Worm (Caenorhabditis elegans) whole organism, L4 larva: ENCODE measurements around the gene tebp-1.

ENCODE experiments used
- D1046.2 ChIP-seq: fragments of 200-800 bp; sonication (Bioruptor generic); IDR thresholded peaks from 2 replicates; pipeline ENCODE4 v1.3.6; 2022; ENCODE audit warnings: missing genetic modification characterization, missing compliant biosample characterization
- F37D6.2 ChIP-seq: sonication (generic microtip); optimal IDR thresholded peaks from 2 replicates; lab custom pipeline; 2016; ENCODE audit warnings: mild to moderate bottlenecking, missing genetic modification characterization, missing compliant biosample characterization
- F44E2.7 ChIP-seq: fragments of 200-800 bp; sonication (Bioruptor generic); IDR thresholded peaks from 2 replicates; pipeline ENCODE4 v2.1.2; 2022; ENCODE audit warnings: missing genetic modification characterization, missing compliant biosample characterization
- F49E8.2 ChIP-seq: sonication (generic microtip); optimal IDR thresholded peaks from 2 replicates; lab custom pipeline; 2016; ENCODE audit warnings: missing compliant biosample characterization, mild to moderate bottlenecking, missing genetic modification characterization, borderline replicate concordance
- R02D3.7 ChIP-seq: fragments of 150-350 bp; sonication (generic microtip); optimal IDR thresholded peaks from 3 replicates; lab custom pipeline; 2014; ENCODE audit warnings: missing biosample characterization, missing genetic modification characterization
- T20F7.1 ChIP-seq: fragments of 200-800 bp; sonication (Bioruptor generic); optimal IDR thresholded peaks from 2 replicates; lab custom pipeline; 2018; ENCODE audit warnings: mild to moderate bottlenecking, missing genetic modification characterization, missing compliant biosample characterization
- Y48G9A.11 ChIP-seq: fragments of 200-800 bp; sonication (Bioruptor generic); IDR thresholded peaks from 2 replicates; pipeline ENCODE4 v1.3.6; 2022; ENCODE audit warnings: missing genetic modification reagents, missing genetic modification characterization, missing compliant biosample characterization
- Y5F2A.4 ChIP-seq: fragments of 200-800 bp; sonication (Bioruptor generic); optimal IDR thresholded peaks from 2 replicates; lab custom pipeline; 2018; ENCODE audit warnings: mild to moderate bottlenecking, missing genetic modification characterization, missing compliant biosample characterization
- Y75B8A.6 ChIP-seq: fragments of 200-800 bp; sonication (Bioruptor generic); IDR thresholded peaks from 2 replicates; pipeline ENCODE4 v1.3.6; 2022; ENCODE audit warnings: missing genetic modification reagents, missing genetic modification characterization, missing compliant biosample characterization
- ZK337.2 ChIP-seq: fragments of 200-800 bp; sonication (Bioruptor generic); IDR thresholded peaks from 2 replicates; pipeline ENCODE4 v1.3.6; 2022; ENCODE audit warnings: missing genetic modification reagents, missing genetic modification characterization, missing compliant biosample characterization
- aha-1 ChIP-seq: fragments of 150-350 bp; peaks from one replicate; lab custom pipeline; 2014; ENCODE audit warnings: missing biosample characterization, missing genetic modification characterization
- ceh-32 ChIP-seq: sonication (generic microtip); optimal IDR thresholded peaks from 2 replicates; lab custom pipeline; 2016; ENCODE audit warnings: mild to moderate bottlenecking, missing genetic modification characterization, missing compliant biosample characterization; ENCODE audit not compliant: poor library complexity
- ceh-44 ChIP-seq: fragments of 200-800 bp; sonication (Bioruptor generic); IDR thresholded peaks from 2 replicates; pipeline ENCODE4 v1.3.6; 2022; ENCODE audit warnings: missing genetic modification reagents, missing genetic modification characterization, missing compliant biosample characterization
- ctbp-1 ChIP-seq: fragments of 200-800 bp; sonication (Bioruptor generic); IDR thresholded peaks from 2 replicates; pipeline ENCODE4 v1.3.6; 2022; ENCODE audit warnings: missing genetic modification reagents, missing genetic modification characterization, missing compliant biosample characterization
- daf-12 ChIP-seq: fragments of 150-350 bp; optimal IDR thresholded peaks from 2 replicates; lab custom pipeline; 2014; ENCODE audit warnings: missing biosample characterization, missing genetic modification reagents, missing genetic modification characterization
- daf-16 ChIP-seq, 3 experiments: sonication (generic microtip); optimal IDR thresholded peaks; 2 replicates each; lab custom pipeline; 2016 to 2017; ENCODE audit warnings: missing genetic modification characterization in 3 of 3, missing genetic modification reagents in 3 of 3, mild to moderate bottlenecking in 2 of 3, missing compliant biosample characterization in 2 of 3, missing biosample characterization in 1 of 3, moderate library complexity in 1 of 3
- dmd-8 ChIP-seq: fragments of 200-800 bp; sonication (Bioruptor generic); IDR thresholded peaks from 2 replicates; pipeline ENCODE4 v1.3.6; 2022; ENCODE audit warnings: missing genetic modification characterization, missing compliant biosample characterization
- dpl-1 ChIP-seq: fragments of 150-350 bp; optimal IDR thresholded peaks from 2 replicates; lab custom pipeline; 2014; ENCODE audit warnings: missing biosample characterization, missing genetic modification reagents, missing genetic modification characterization
- duxl-1 ChIP-seq: sonication (generic microtip); optimal IDR thresholded peaks from 2 replicates; lab custom pipeline; 2016; ENCODE audit warnings: mild to moderate bottlenecking, missing genetic modification characterization, moderate library complexity, missing compliant biosample characterization; ENCODE audit not compliant: poor library complexity
- dve-1 ChIP-seq: sonication (generic microtip); optimal IDR thresholded peaks from 2 replicates; lab custom pipeline; 2017; ENCODE audit warnings: antibody characterized with exemption, mild to moderate bottlenecking, missing genetic modification characterization, missing compliant biosample characterization; ENCODE audit not compliant: insufficient read depth
- egl-27 ChIP-seq: sonication (generic microtip); optimal IDR thresholded peaks from 3 replicates; lab custom pipeline; 2017; ENCODE audit warnings: missing biosample characterization, missing genetic modification reagents, missing genetic modification characterization
- egl-43 ChIP-seq: fragments of 200-800 bp; sonication (Bioruptor generic); IDR thresholded peaks from 2 replicates; pipeline ENCODE4 v1.3.6; 2022; ENCODE audit warnings: missing genetic modification reagents, missing genetic modification characterization, missing compliant biosample characterization
- fkh-10 ChIP-seq: fragments of 150-350 bp; optimal IDR thresholded peaks from 2 replicates; lab custom pipeline; 2014; ENCODE audit warnings: missing biosample characterization, missing genetic modification reagents, missing genetic modification characterization
- hlh-11 ChIP-seq: fragments of 200-800 bp; sonication (Bioruptor generic); optimal IDR thresholded peaks from 2 replicates; lab custom pipeline; 2018; ENCODE audit warnings: mild to moderate bottlenecking, missing genetic modification characterization, missing compliant biosample characterization
- hmg-1.1 ChIP-seq: fragments of 200-800 bp; sonication (Bioruptor generic); IDR thresholded peaks from 2 replicates; pipeline ENCODE4 v1.3.6; 2022; ENCODE audit warnings: missing genetic modification reagents, missing genetic modification characterization, missing compliant biosample characterization
- lim-7 ChIP-seq: fragments of 200-800 bp; sonication (Bioruptor generic); IDR thresholded peaks from 2 replicates; pipeline ENCODE4 v1.3.6; 2022; ENCODE audit warnings: missing genetic modification characterization, missing compliant biosample characterization
- lin-15B ChIP-seq: fragments of 150-350 bp; sonication (generic microtip); optimal IDR thresholded peaks from 3 replicates; lab custom pipeline; 2014; ENCODE audit warnings: missing biosample characterization, missing genetic modification characterization
- lin-29 ChIP-seq: fragments of 200-800 bp; sonication (Bioruptor generic); IDR thresholded peaks from 2 replicates; pipeline ENCODE4 v1.3.6; 2022; ENCODE audit warnings: missing genetic modification reagents, missing genetic modification characterization, missing compliant biosample characterization
- lin-38 ChIP-seq: fragments of 200-800 bp; sonication (Bioruptor generic); IDR thresholded peaks from 2 replicates; pipeline ENCODE4 v1.3.6; 2022; ENCODE audit warnings: missing genetic modification reagents, missing genetic modification characterization, missing compliant biosample characterization
- lin-39 ChIP-seq: fragments of 150-350 bp; optimal IDR thresholded peaks from 2 replicates; lab custom pipeline; 2014; ENCODE audit warnings: missing biosample characterization, missing genetic modification reagents, missing genetic modification characterization
- mdl-1 ChIP-seq, 2 experiments: fragments of 150-350 bp in 1 of 2; sonication (generic microtip) in 1 of 2; optimal IDR thresholded peaks; 2 replicates each; lab custom pipeline; 2014 to 2017; ENCODE audit warnings: missing biosample characterization in 2 of 2, missing genetic modification characterization in 2 of 2
- mdt-29 ChIP-seq: fragments of 200-800 bp; sonication (Bioruptor generic); IDR thresholded peaks from 2 replicates; pipeline ENCODE4 v1.3.6; 2022; ENCODE audit warnings: missing genetic modification reagents, missing genetic modification characterization, missing compliant biosample characterization
- mes-2 ChIP-seq: sonication (generic microtip); optimal IDR thresholded peaks from 2 replicates; lab custom pipeline; 2016; ENCODE audit warnings: missing genotype, mild to moderate bottlenecking, missing genetic modification characterization, missing compliant biosample characterization; ENCODE audit not compliant: poor library complexity, severe bottlenecking
- nhr-10 ChIP-seq: fragments of 150-350 bp; optimal IDR thresholded peaks from 2 replicates; lab custom pipeline; 2014; ENCODE audit warnings: missing biosample characterization, missing genetic modification characterization
- nhr-111 ChIP-seq: fragments of 200-800 bp; sonication (Bioruptor generic); optimal IDR thresholded peaks from 2 replicates; lab custom pipeline; 2018; ENCODE audit warnings: mild to moderate bottlenecking, missing genetic modification characterization, missing compliant biosample characterization
- nhr-237 ChIP-seq: sonication (generic microtip); optimal IDR thresholded peaks from 2 replicates; lab custom pipeline; 2017; ENCODE audit warnings: missing biosample characterization, missing genetic modification characterization
- nhr-25 ChIP-seq: sonication (generic microtip); optimal IDR thresholded peaks from 2 replicates; lab custom pipeline; 2017; ENCODE audit warnings: missing genetic modification characterization, mild to moderate bottlenecking, missing compliant biosample characterization, antibody characterized with exemption, moderate library complexity, borderline replicate concordance; ENCODE audit not compliant: insufficient read depth
- nhr-42 ChIP-seq: fragments of 200-800 bp; sonication (Bioruptor generic); IDR thresholded peaks from 2 replicates; pipeline ENCODE4 v1.3.6; 2022; ENCODE audit warnings: missing genetic modification characterization, missing compliant biosample characterization
- nhr-6 ChIP-seq: fragments of 150-350 bp; optimal IDR thresholded peaks from 2 replicates; lab custom pipeline; 2014; ENCODE audit warnings: missing biosample characterization, missing genetic modification characterization
- nhr-77 ChIP-seq: fragments of 150-350 bp; optimal IDR thresholded peaks from 2 replicates; lab custom pipeline; 2014; ENCODE audit warnings: missing biosample characterization, missing genetic modification characterization
- rbr-2 ChIP-seq: sonication (generic microtip); optimal IDR thresholded peaks from 2 replicates; lab custom pipeline; 2016; ENCODE audit warnings: missing genotype, missing genetic modification characterization, missing compliant biosample characterization
- saeg-2 ChIP-seq: fragments of 200-800 bp; sonication (Bioruptor generic); IDR thresholded peaks from 2 replicates; pipeline ENCODE4 v1.3.6; 2022; ENCODE audit warnings: missing genetic modification reagents, missing genetic modification characterization, missing compliant biosample characterization
- set-16 ChIP-seq: fragments of 200-800 bp; sonication (Bioruptor generic); IDR thresholded peaks from 2 replicates; pipeline ENCODE4 v1.3.6; 2022; ENCODE audit warnings: missing genetic modification reagents, missing genetic modification characterization, missing compliant biosample characterization
- skn-1 ChIP-seq: fragments of 150-350 bp; optimal IDR thresholded peaks from 2 replicates; lab custom pipeline; 2014; ENCODE audit warnings: missing biosample characterization, missing genetic modification characterization
- unc-39 ChIP-seq: sonication (generic microtip); optimal IDR thresholded peaks from 2 replicates; lab custom pipeline; 2017; ENCODE audit warnings: missing biosample characterization, missing genetic modification characterization
- vab-7 ChIP-seq: fragments of 200-800 bp; sonication (Bioruptor generic); IDR thresholded peaks from 2 replicates; pipeline ENCODE4 v1.3.6; 2022; ENCODE audit warnings: missing genetic modification reagents, missing genetic modification characterization, missing compliant biosample characterization
- zfp-2 ChIP-seq: sonication (generic microtip); optimal IDR thresholded peaks from 2 replicates; lab custom pipeline; 2016; ENCODE audit warnings: mild to moderate bottlenecking, missing genetic modification characterization, missing compliant biosample characterization
- zip-2 ChIP-seq: fragments of 150-350 bp; optimal IDR thresholded peaks from 2 replicates; lab custom pipeline; 2014; ENCODE audit warnings: missing biosample characterization, missing genetic modification characterization

Gene tebp-1

DNA sequence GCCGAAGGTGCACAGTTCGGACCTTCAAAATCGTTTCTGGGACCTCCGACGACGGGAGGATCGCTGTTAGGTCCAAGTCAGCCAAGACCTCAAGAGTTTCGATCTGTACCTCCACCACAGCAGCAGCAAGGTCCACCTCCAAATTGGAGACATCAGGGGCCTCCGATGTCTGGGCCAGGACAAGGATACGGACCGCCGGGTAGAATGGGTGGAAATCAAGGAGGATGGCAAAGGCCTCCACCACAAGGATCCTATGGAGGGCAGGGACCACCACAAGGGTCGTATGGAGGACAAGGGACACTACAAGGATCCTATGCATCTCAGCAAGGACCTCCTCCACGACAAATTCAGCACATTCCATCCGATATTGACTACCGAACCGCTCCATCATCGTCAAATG is 1.1 kb upstream of the tebp-1 start:
- no peak for TF ChIP-seq fkh-10 (GFP tag; lab: Kevin White, UChicago)
- no peak for TF ChIP-seq vab-7 (GFP tag; lab: Robert Waterston, UW)
- no peak for TF ChIP-seq lin-15B (tag; lab: Kevin White, UChicago)
- no peak for TF ChIP-seq ceh-44 (GFP tag; lab: Robert Waterston, UW)
- no peak for TF ChIP-seq Y48G9A.11 (GFP tag; lab: Robert Waterston, UW)
- TF ChIP-seq daf-12 (tag; lab: Kevin White, UChicago): no peak
- TF ChIP-seq nhr-237 (tag; lab: Kevin White, UChicago): no peak
- TF ChIP-seq lin-39 (tag; lab: Kevin White, UChicago): no peak
- no peak for TF ChIP-seq lim-7
- no peak for TF ChIP-seq dmd-8
- no peak for TF ChIP-seq Y75B8A.6 (GFP tag; lab: Robert Waterston, UW)
- TF ChIP-seq mdt-29 (GFP tag; lab: Robert Waterston, UW): no peak
- no peak for TF ChIP-seq nhr-25 (tag; lab: Kevin White, UChicago)
- no peak for TF ChIP-seq dve-1 (tag; lab: Kevin White, UChicago)
- TF ChIP-seq nhr-42 (GFP tag; lab: Robert Waterston, UW): 0 out of 2 replicates have a peak, but pooled peaks have one; percentile 4
- TF ChIP-seq rbr-2 (tag; lab: Kevin White, UChicago): no peak
- TF ChIP-seq D1046.2 (GFP tag; lab: Robert Waterston, UW): 0 out of 2 replicates have a peak, but pooled peaks have one; percentile 33
- TF ChIP-seq F44E2.7 (GFP tag; lab: Robert Waterston, UW): no peak
- TF ChIP-seq set-16 (GFP tag; lab: Robert Waterston, UW): peak; percentile 53; the same call in 1 of the 2 replicates
- no peak for TF ChIP-seq nhr-6 (tag; lab: Kevin White, UChicago)
- TF ChIP-seq saeg-2: no peak; the same call in 1 of the 2 replicates
- TF ChIP-seq duxl-1 (tag; lab: Kevin White, UChicago): no peak
- TF ChIP-seq unc-39 (tag; lab: Kevin White, UChicago): no peak
- no peak for TF ChIP-seq daf-16 (GFP tag; optimal IDR thresholded peaks at IDR 0.05; lab: Kevin White, UChicago)
- no peak for TF ChIP-seq daf-16 (tag; optimal IDR thresholded peaks at IDR 0.05; lab: Kevin White, UChicago)
- TF ChIP-seq Y5F2A.4 (GFP tag; lab: Kevin White, UChicago): no peak
- no peak for TF ChIP-seq ctbp-1 (GFP tag; lab: Robert Waterston, UW)
- TF ChIP-seq F49E8.2 (tag; lab: Kevin White, UChicago): no peak
- TF ChIP-seq T20F7.1: no peak
- TF ChIP-seq zfp-2: no peak
- no peak for TF ChIP-seq nhr-10
- TF ChIP-seq egl-43 (GFP tag; lab: Robert Waterston, UW): 0 out of 2 replicates have a peak, but pooled peaks have one; percentile 27
- TF ChIP-seq nhr-111 (GFP tag; lab: Kevin White, UChicago): no peak
- no peak for TF ChIP-seq R02D3.7 (tag; lab: Kevin White, UChicago)

DNA sequence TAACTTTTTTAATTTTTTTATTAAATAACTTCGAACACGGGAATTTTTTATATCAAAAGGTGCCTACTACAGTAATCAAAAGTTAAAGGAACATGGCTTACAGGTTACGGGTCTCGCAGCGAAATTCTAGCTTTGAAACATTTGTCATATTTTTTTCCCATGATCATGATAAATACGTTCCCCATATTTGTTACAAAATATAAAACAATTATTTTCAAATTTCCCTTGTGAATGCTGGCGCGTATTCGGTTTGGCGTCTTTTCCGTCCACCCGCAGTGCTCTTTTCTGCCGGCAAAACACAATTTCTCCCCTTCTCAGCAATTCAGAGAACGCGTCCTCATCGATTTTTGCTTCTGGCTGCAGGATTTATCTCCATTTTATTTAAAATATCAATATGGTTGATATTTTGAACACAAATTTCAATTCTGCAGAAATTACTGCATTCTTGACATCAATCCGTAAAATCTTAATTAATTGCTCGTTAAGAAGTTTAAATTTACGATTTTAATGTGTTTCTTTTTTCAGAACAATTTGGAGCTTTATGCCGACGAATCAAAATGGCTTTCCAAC is 3.4 kb downstream of the tebp-1 start, which contains the start of gene imb-2:
imb-2 (plus strand) TSS at position 520 of the 570 bp plus-strand sequence.
- TF ChIP-seq lin-29: no peak
- TF ChIP-seq dpl-1 (GFP tag; lab: Kevin White, UChicago): peak; percentile 78
- TF ChIP-seq mes-2 (tag; lab: Kevin White, UChicago): peak; percentile 70
- peak; percentile 85 for TF ChIP-seq nhr-77 (tag; lab: Kevin White, UChicago)
- no peak for TF ChIP-seq daf-16 (GFP tag; optimal IDR thresholded peaks at IDR 0.05; lab: Kevin White, UChicago)
- peak; percentile 48 for TF ChIP-seq daf-16 (tag; optimal IDR thresholded peaks at IDR 0.05; lab: Kevin White, UChicago)
- TF ChIP-seq skn-1: no peak
- TF ChIP-seq hlh-11 (tag; lab: Kevin White, UChicago): peak; percentile 26
- no peak for TF ChIP-seq ceh-32
- peak in 1 of 2 experiments; percentile 16 for TF ChIP-seq mdl-1 (tag; optimal IDR thresholded peaks at IDR 0.05; lab: Kevin White, UChicago)
- peak; percentile 83 for TF ChIP-seq aha-1 (tag; lab: Kevin White, UChicago)
- peak; percentile 57 for TF ChIP-seq rbr-2 (tag; lab: Kevin White, UChicago)
- no peak for TF ChIP-seq egl-27 (tag; lab: Kevin White, UChicago)
- peak; percentile 67 for TF ChIP-seq fkh-10 (GFP tag; lab: Kevin White, UChicago)
- TF ChIP-seq zip-2 (tag; lab: Kevin White, UChicago): no peak
- TF ChIP-seq duxl-1 (tag; lab: Kevin White, UChicago): no peak
- no peak for TF ChIP-seq zfp-2
- 0 out of 2 replicates have a peak, but pooled peaks have one; percentile 43 for TF ChIP-seq hmg-1.1 (GFP tag; lab: Robert Waterston, UW)
- no peak for TF ChIP-seq ZK337.2 (GFP tag; lab: Robert Waterston, UW)
- TF ChIP-seq F44E2.7 (GFP tag; lab: Robert Waterston, UW): no peak
- TF ChIP-seq lin-38 (GFP tag; lab: Robert Waterston, UW): peak; percentile 61
- TF ChIP-seq F37D6.2: peak; percentile 25
